Fruit fly (Drosophila melanogaster) whole organism, adult: Measurements from ENCODE around the gene gig.

Experiments
- CG11617 ChIP-seq: fragments of 200-800 bp; sonication (Bioruptor generic); optimal IDR thresholded peaks from 2 replicates; lab custom pipeline; 2017; ENCODE audit warnings: mild to moderate bottlenecking, missing biosample characterization, missing genetic modification reagents, missing genetic modification characterization
- CG12768 ChIP-seq: fragments of 200-800 bp; sonication (Bioruptor generic); optimal IDR thresholded peaks from 2 replicates; lab custom pipeline; 2017; ENCODE audit warnings: missing biosample characterization, missing genetic modification characterization, mild to moderate bottlenecking, moderate library complexity, missing genetic modification reagents
- CG14711 ChIP-seq: fragments of 200-800 bp; sonication (Bioruptor generic); optimal IDR thresholded peaks from 2 replicates; lab custom pipeline; 2018; ENCODE audit warnings: missing biosample characterization, mild to moderate bottlenecking, missing genetic modification characterization, moderate library complexity
- CG1620 ChIP-seq: fragments of 200-800 bp; sonication (Bioruptor generic); optimal IDR thresholded peaks from 2 replicates; lab custom pipeline; 2016; ENCODE audit warnings: missing biosample characterization, missing genetic modification characterization
- CG33017 ChIP-seq: fragments of 200-800 bp; sonication (Bioruptor generic); optimal IDR thresholded peaks from 2 replicates; lab custom pipeline; 2018; ENCODE audit warnings: missing biosample characterization, mild to moderate bottlenecking, missing genetic modification characterization, moderate library complexity
- CG5204 ChIP-seq: fragments of 200-800 bp; sonication (Bioruptor generic); optimal IDR thresholded peaks from 2 replicates; lab custom pipeline; 2016; ENCODE audit warnings: missing biosample characterization, missing genetic modification characterization
- CG7045 ChIP-seq: fragments of 200-800 bp; sonication (Bioruptor generic); optimal IDR thresholded peaks from 2 replicates; lab custom pipeline; 2017; ENCODE audit warnings: missing biosample characterization, mild to moderate bottlenecking, missing genetic modification characterization
- CG7101 ChIP-seq: fragments of 200-800 bp; sonication (Bioruptor generic); optimal IDR thresholded peaks from 2 replicates; lab custom pipeline; 2018; ENCODE audit warnings: missing biosample characterization, mild to moderate bottlenecking, missing genetic modification characterization, moderate library complexity
- Clk ChIP-seq: fragments of 200-800 bp; sonication (Bioruptor generic); optimal IDR thresholded peaks from 2 replicates; lab custom pipeline; 2017; ENCODE audit warnings: missing biosample characterization, missing genetic modification characterization
- Crg-1 ChIP-seq: fragments of 200-800 bp; sonication (Bioruptor generic); optimal IDR thresholded peaks from 2 replicates; lab custom pipeline; 2016; ENCODE audit warnings: missing biosample characterization, missing genetic modification characterization
- Hr96 ChIP-seq: fragments of 200-800 bp; sonication (Bioruptor generic); optimal IDR thresholded peaks from 2 replicates; lab custom pipeline; 2016; ENCODE audit warnings: missing biosample characterization, missing genetic modification characterization
- Mnt ChIP-seq: fragments of 200-800 bp; sonication (Bioruptor generic); optimal IDR thresholded peaks from 2 replicates; lab custom pipeline; 2016; ENCODE audit warnings: missing biosample characterization, mild to moderate bottlenecking, missing genetic modification characterization
- bab1 ChIP-seq: fragments of 200-800 bp; sonication (Bioruptor generic); optimal IDR thresholded peaks from 3 replicates; lab custom pipeline; 2019; ENCODE audit warnings: missing biosample characterization, mild to moderate bottlenecking, missing genetic modification characterization, moderate library complexity
- cic ChIP-seq: fragments of 200-800 bp; sonication (Bioruptor generic); optimal IDR thresholded peaks from 2 replicates; lab custom pipeline; 2017; ENCODE audit warnings: missing biosample characterization, mild to moderate bottlenecking, missing genetic modification characterization, moderate library complexity
- cnc ChIP-seq, 2 experiments: fragments of >200 bp; optimal IDR thresholded peaks; 2 replicates each; lab custom pipeline; 2017
- kay ChIP-seq: fragments of 200-800 bp; sonication (Bioruptor generic); peaks from one replicate; lab custom pipeline; 2016; ENCODE audit warnings: missing biosample characterization, missing genetic modification characterization, borderline replicate concordance
- ovo ChIP-seq: fragments of 200-800 bp; sonication (Bioruptor generic); optimal IDR thresholded peaks from 2 replicates; lab custom pipeline; 2016; ENCODE audit warnings: missing biosample characterization, missing genetic modification characterization
- pad ChIP-seq: fragments of 200-800 bp; sonication (Bioruptor generic); optimal IDR thresholded peaks from 3 replicates; lab custom pipeline; 2017; ENCODE audit warnings: missing biosample characterization, missing genetic modification characterization, mild to moderate bottlenecking, moderate library complexity, missing genetic modification reagents
- tj ChIP-seq: fragments of 200-800 bp; sonication (Bioruptor generic); optimal IDR thresholded peaks from 3 replicates; lab custom pipeline; 2017; ENCODE audit warnings: missing biosample characterization, mild to moderate bottlenecking, missing genetic modification characterization, moderate library complexity
- toe ChIP-seq: fragments of 200-800 bp; sonication (Bioruptor generic); optimal IDR thresholded peaks from 2 replicates; lab custom pipeline; 2016; ENCODE audit warnings: missing biosample characterization, missing genetic modification characterization

Gene gig

DNA sequence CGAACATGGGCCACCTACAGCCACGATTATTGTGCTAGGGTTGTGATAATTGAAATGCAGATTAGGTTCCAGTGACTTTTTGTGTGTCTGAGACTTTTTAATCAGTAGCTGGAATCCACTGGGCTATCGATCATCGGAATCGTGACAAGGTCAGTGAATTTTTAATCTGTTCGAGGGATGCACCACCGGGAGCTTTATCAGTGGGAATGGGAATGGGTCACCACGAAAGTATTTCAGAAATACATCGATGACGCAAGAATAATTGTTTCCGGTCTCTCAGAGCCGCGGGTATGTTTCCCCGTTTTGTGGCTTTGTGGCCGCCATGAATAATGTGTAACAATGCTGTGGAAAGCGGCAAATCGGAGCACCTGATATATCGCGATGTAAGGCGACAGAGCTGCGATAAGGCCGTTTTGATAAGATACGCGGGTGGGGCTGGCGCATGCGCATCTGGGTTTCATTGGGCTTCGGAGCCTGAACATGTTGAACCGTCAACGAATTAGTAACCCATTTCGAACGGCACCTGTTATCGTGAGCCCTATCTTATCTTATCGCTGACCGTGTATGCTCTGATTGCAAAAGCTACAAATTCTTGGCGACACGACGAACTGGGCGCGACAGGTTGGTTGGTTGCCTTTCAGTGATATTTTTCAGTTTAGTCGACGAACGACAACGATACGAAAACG lies 59.0 kb downstream of the gig start, which contains the start of gene Ssk:
Ssk (plus strand) TSS at position 638 of the 686 bp plus-strand sequence.
- TF ChIP-seq pad (GFP tag; lab: Kevin White, UChicago): no peak
- TF ChIP-seq CG12768 (GFP tag; lab: Kevin White, UChicago): peak; percentile 32
- peak; percentile 60 for TF ChIP-seq toe (GFP tag; lab: Kevin White, UChicago)
- TF ChIP-seq CG1620 (GFP tag; lab: Kevin White, UChicago): no peak
- TF ChIP-seq CG5204 (GFP tag; lab: Kevin White, UChicago): no peak
- peak; percentile 37 for TF ChIP-seq CG33017 (tag; lab: Kevin White, UChicago)
- peak; percentile 66 for TF ChIP-seq ovo (GFP tag; lab: Kevin White, UChicago)
- no peak for TF ChIP-seq Mnt (GFP tag; lab: Kevin White, UChicago)
- TF ChIP-seq tj (GFP tag; lab: Kevin White, UChicago): peak; percentile 37
- no peak for TF ChIP-seq cnc (optimal IDR thresholded peaks at IDR 0.05; lab: Kevin White, UChicago)
- TF ChIP-seq CG14711 (tag; lab: Kevin White, UChicago): no peak
- no peak for TF ChIP-seq CG7101 (tag; lab: Kevin White, UChicago)
- no peak for TF ChIP-seq Crg-1 (GFP tag; lab: Kevin White, UChicago)
- TF ChIP-seq kay (GFP tag; lab: Kevin White, UChicago): peak; percentile 97
- no peak for TF ChIP-seq bab1 (GFP tag; lab: Kevin White, UChicago)
- TF ChIP-seq Hr96 (GFP tag; lab: Kevin White, UChicago): peak; percentile 33
- peak; percentile 29 for TF ChIP-seq CG11617 (GFP tag; lab: Kevin White, UChicago)
- TF ChIP-seq cic (GFP tag; lab: Kevin White, UChicago): peak; percentile 91
- no peak for TF ChIP-seq CG7045
- TF ChIP-seq Clk: no peak
